Fruit fly (Drosophila melanogaster) whole organism, embryonic: ENCODE measurements around the gene cbt.
A peak's percentile ranks its signal among the peaks of the same experiment; 100 is the strongest.

Experiments
- Asciz ChIP-seq: fragments of 200-800 bp; sonication (Bioruptor generic); optimal IDR thresholded peaks from 2 replicates; lab custom pipeline; 2017; ENCODE audit warnings: missing biosample characterization, mild to moderate bottlenecking, missing genetic modification characterization, missing genetic modification reagents
- B-H1 ChIP-seq: fragments of 200-800 bp; sonication (Bioruptor generic); IDR thresholded peaks from 3 replicates; pipeline ENCODE4 v1.3.6; 2022; ENCODE audit warnings: missing biosample characterization, missing genetic modification characterization
- CG10654 ChIP-seq: fragments of 200-800 bp; sonication (Bioruptor generic); optimal IDR thresholded peaks from 2 replicates; lab custom pipeline; 2016; ENCODE audit warnings: missing biosample characterization, missing genetic modification characterization
- CG10979 ChIP-seq: fragments of 200-800 bp; sonication (Bioruptor generic); optimal IDR thresholded peaks from 2 replicates; lab custom pipeline; 2018; ENCODE audit warnings: missing biosample characterization, mild to moderate bottlenecking, missing genetic modification characterization, moderate library complexity
- CG11695 ChIP-seq: fragments of 200-800 bp; sonication (Bioruptor generic); IDR thresholded peaks from 3 replicates; pipeline ENCODE4 v1.3.6; 2022; ENCODE audit warnings: missing biosample characterization, missing genetic modification characterization
- CG13424 ChIP-seq: fragments of 200-800 bp; sonication (Bioruptor generic); optimal IDR thresholded peaks from 2 replicates; lab custom pipeline; 2019; ENCODE audit warnings: missing biosample characterization, mild to moderate bottlenecking, missing genetic modification characterization, moderate library complexity
- CG13624 ChIP-seq: fragments of 200-800 bp; sonication (Bioruptor generic); optimal IDR thresholded peaks from 2 replicates; lab custom pipeline; 2016; ENCODE audit warnings: missing biosample characterization, missing genetic modification characterization
- CG15073 ChIP-seq: fragments of 200-800 bp; sonication (Bioruptor generic); optimal IDR thresholded peaks from 2 replicates; lab custom pipeline; 2016; ENCODE audit warnings: missing biosample characterization, missing genetic modification characterization
- CG15269 ChIP-seq: fragments of 200-800 bp; sonication (Bioruptor generic); optimal IDR thresholded peaks from 2 replicates; lab custom pipeline; 2018; ENCODE audit warnings: missing biosample characterization, mild to moderate bottlenecking, missing genetic modification characterization, moderate library complexity
- CG16863 ChIP-seq: fragments of 200-800 bp; sonication (Bioruptor generic); optimal IDR thresholded peaks from 3 replicates; lab custom pipeline; 2016; ENCODE audit warnings: missing biosample characterization, missing genetic modification characterization
- CG2202 ChIP-seq: fragments of 200-800 bp; sonication (Bioruptor generic); optimal IDR thresholded peaks from 2 replicates; lab custom pipeline; 2018; ENCODE audit warnings: missing biosample characterization, mild to moderate bottlenecking, missing genetic modification characterization
- CG2875 ChIP-seq: fragments of 200-800 bp; sonication (Bioruptor generic); optimal IDR thresholded peaks from 2 replicates; lab custom pipeline; 2017; ENCODE audit warnings: missing biosample characterization, mild to moderate bottlenecking, missing genetic modification characterization, missing genetic modification reagents
- CG30020 ChIP-seq: fragments of 200-800 bp; optimal IDR thresholded peaks from 2 replicates; lab custom pipeline; 2019; ENCODE audit warnings: missing biosample characterization, mild to moderate bottlenecking, missing genetic modification characterization, moderate library complexity
- CG31441 ChIP-seq: fragments of 200-800 bp; sonication (Bioruptor generic); IDR thresholded peaks from 2 replicates; pipeline ENCODE4 v1.3.6; 2022; ENCODE audit warnings: missing biosample characterization, missing genetic modification characterization
- CG32532 ChIP-seq: fragments of 200-800 bp; sonication (Bioruptor generic); IDR thresholded peaks from 2 replicates; pipeline ENCODE4 v1.3.6; 2022; ENCODE audit warnings: missing biosample characterization, missing genetic modification characterization
- CG32767 ChIP-seq: fragments of 200-800 bp; sonication (Bioruptor generic); IDR thresholded peaks from 2 replicates; pipeline ENCODE4 v1.3.6; 2022; ENCODE audit warnings: missing biosample characterization, missing genetic modification characterization
- CG3838 ChIP-seq: fragments of 200-800 bp; sonication (Bioruptor generic); optimal IDR thresholded peaks from 3 replicates; lab custom pipeline; 2016; ENCODE audit warnings: missing biosample characterization, missing genetic modification characterization
- CG4282 ChIP-seq: fragments of 200-800 bp; sonication (Bioruptor generic); optimal IDR thresholded peaks from 2 replicates; lab custom pipeline; 2016; ENCODE audit warnings: missing biosample characterization, missing genetic modification characterization
- CG4404 ChIP-seq: fragments of 200-800 bp; sonication (Bioruptor generic); IDR thresholded peaks from 2 replicates; pipeline ENCODE4 v1.3.6; 2022; ENCODE audit warnings: missing biosample characterization, missing genetic modification characterization
- CG6813 ChIP-seq: fragments of 200-800 bp; sonication (Bioruptor generic); optimal IDR thresholded peaks from 2 replicates; lab custom pipeline; 2017; ENCODE audit warnings: missing biosample characterization, missing genetic modification characterization, mild to moderate bottlenecking, moderate library complexity, missing genetic modification reagents
- CG7839 ChIP-seq: fragments of 200-800 bp; sonication (Bioruptor generic); optimal IDR thresholded peaks from 3 replicates; lab custom pipeline; 2018; ENCODE audit warnings: missing biosample characterization, mild to moderate bottlenecking, missing genetic modification characterization, moderate library complexity
- CG8388 ChIP-seq: fragments of 200-800 bp; sonication (Bioruptor generic); optimal IDR thresholded peaks from 2 replicates; lab custom pipeline; 2019; ENCODE audit warnings: missing biosample characterization, mild to moderate bottlenecking, missing genetic modification characterization, moderate library complexity
- Chrac-16 ChIP-seq: fragments of 200-800 bp; sonication (Bioruptor generic); optimal IDR thresholded peaks from 3 replicates; lab custom pipeline; 2016; ENCODE audit warnings: missing biosample characterization, missing genetic modification characterization
- GATAe ChIP-seq: fragments of 200-800 bp; sonication (Bioruptor generic); conservative IDR thresholded peaks from 2 replicates; pipeline ENCODE4 v1.3.6; 2022; ENCODE audit warnings: missing biosample characterization, missing genetic modification characterization
- Gsc ChIP-seq: fragments of 200-800 bp; sonication (Bioruptor generic); IDR thresholded peaks from 2 replicates; pipeline ENCODE4 v1.3.6; 2022; ENCODE audit warnings: missing biosample characterization, missing genetic modification characterization
- Max ChIP-seq: fragments of 200-800 bp; sonication (Bioruptor generic); optimal IDR thresholded peaks from 2 replicates; lab custom pipeline; 2016; ENCODE audit warnings: missing biosample characterization, mild to moderate bottlenecking, missing genetic modification characterization
- Mes4 ChIP-seq: fragments of 200-800 bp; sonication (Bioruptor generic); optimal IDR thresholded peaks from 2 replicates; lab custom pipeline; 2016; ENCODE audit warnings: missing biosample characterization, missing genetic modification characterization
- Pdp1 ChIP-seq, 2 experiments: fragments of 200-800 bp; sonication (Bioruptor generic); optimal IDR thresholded peaks; 3 replicates each; lab custom pipeline; 2016; ENCODE audit warnings: missing biosample characterization in 2 of 2, missing genetic modification characterization in 2 of 2, mild to moderate bottlenecking in 1 of 2, moderate library complexity in 1 of 2
- TFAM ChIP-seq: fragments of 200-800 bp; sonication (Bioruptor generic); optimal IDR thresholded peaks from 2 replicates; lab custom pipeline; 2017; ENCODE audit warnings: missing biosample characterization, missing genetic modification characterization, inconsistent platforms
- ase ChIP-seq: fragments of 200-800 bp; sonication (Bioruptor generic); IDR thresholded peaks from 3 replicates; pipeline ENCODE4 v1.3.6; 2022; ENCODE audit warnings: missing biosample characterization, missing genetic modification characterization
- az2 ChIP-seq: fragments of 200-800 bp; sonication (Bioruptor generic); optimal IDR thresholded peaks from 3 replicates; lab custom pipeline; 2016; ENCODE audit warnings: missing biosample characterization, missing genetic modification characterization
- ewg ChIP-seq: fragments of 200-800 bp; sonication (Bioruptor generic); optimal IDR thresholded peaks from 3 replicates; lab custom pipeline; 2017; ENCODE audit warnings: mild to moderate bottlenecking, missing biosample characterization, missing genetic modification reagents, missing genetic modification characterization
- gem ChIP-seq: fragments of 200-800 bp; sonication (Bioruptor generic); optimal IDR thresholded peaks from 2 replicates; lab custom pipeline; 2019; ENCODE audit warnings: missing biosample characterization, mild to moderate bottlenecking, missing genetic modification characterization, moderate library complexity
- gt ChIP-seq: fragments of 200-800 bp; sonication (Bioruptor generic); IDR thresholded peaks from 2 replicates; pipeline ENCODE4 v1.3.6; 2022; ENCODE audit warnings: missing biosample characterization, missing genetic modification characterization
- hkb ChIP-seq, 2 experiments: fragments of 200-800 bp in 1 of 2; fragments of >200 bp in 1 of 2; sonication (Bioruptor generic) in 1 of 2; IDR thresholded peaks in 1 of 2; optimal IDR thresholded peaks in 1 of 2; 2 replicates each; pipeline versions ENCODE4 v1.3.6 to Lab custom; 2017 to 2022; ENCODE audit warnings: missing biosample characterization in 1 of 2, missing genetic modification characterization in 1 of 2
- ind ChIP-seq: fragments of 200-800 bp; sonication (Bioruptor generic); optimal IDR thresholded peaks from 3 replicates; lab custom pipeline; 2016; ENCODE audit warnings: missing biosample characterization, missing genetic modification characterization
- ken ChIP-seq: fragments of 200-800 bp; sonication (Bioruptor generic); IDR thresholded peaks from 3 replicates; pipeline ENCODE4 v1.3.6; 2022; ENCODE audit warnings: missing biosample characterization, missing genetic modification characterization
- lbe ChIP-seq: fragments of 200-800 bp; sonication (Bioruptor generic); optimal IDR thresholded peaks from 2 replicates; lab custom pipeline; 2016; ENCODE audit warnings: missing biosample characterization, mild to moderate bottlenecking, missing genetic modification characterization
- onecut ChIP-seq: fragments of 200-800 bp; sonication (Bioruptor generic); IDR thresholded peaks from 2 replicates; pipeline ENCODE4 v1.3.6; 2022; ENCODE audit warnings: missing biosample characterization, missing genetic modification characterization
- p53 ChIP-seq: fragments of 200-800 bp; sonication (Bioruptor generic); optimal IDR thresholded peaks from 2 replicates; lab custom pipeline; 2016; ENCODE audit warnings: missing biosample characterization, missing genetic modification characterization
- pho ChIP-seq: fragments of 200-800 bp; sonication (Bioruptor generic); optimal IDR thresholded peaks from 2 replicates; lab custom pipeline; 2016; ENCODE audit warnings: missing biosample characterization, missing genetic modification characterization
- pita ChIP-seq: fragments of 200-800 bp; sonication (Bioruptor generic); optimal IDR thresholded peaks from 2 replicates; lab custom pipeline; 2017; ENCODE audit warnings: missing biosample characterization, mild to moderate bottlenecking, missing genetic modification characterization
- ranshi ChIP-seq: fragments of 200-800 bp; sonication (Bioruptor generic); IDR thresholded peaks from 2 replicates; pipeline ENCODE4 v1.3.6; 2022; ENCODE audit warnings: missing biosample characterization, missing genetic modification characterization
- scrt ChIP-seq: fragments of 200-800 bp; sonication (Bioruptor generic); optimal IDR thresholded peaks from 2 replicates; lab custom pipeline; 2018; ENCODE audit warnings: missing biosample characterization, mild to moderate bottlenecking, missing genetic modification characterization, moderate library complexity
- shn ChIP-seq: fragments of 200-800 bp; sonication (Bioruptor generic); optimal IDR thresholded peaks from 3 replicates; lab custom pipeline; 2016; ENCODE audit warnings: missing biosample characterization, missing genetic modification characterization
- stc ChIP-seq: fragments of 200-800 bp; sonication (Bioruptor generic); IDR thresholded peaks from 2 replicates; pipeline ENCODE4 v1.3.6; 2022; ENCODE audit warnings: missing biosample characterization, missing genetic modification characterization
- tio ChIP-seq: fragments of 200-800 bp; sonication (Bioruptor generic); optimal IDR thresholded peaks from 2 replicates; lab custom pipeline; 2017; ENCODE audit warnings: missing biosample characterization, missing genetic modification characterization, inconsistent platforms
- ttk ChIP-seq: fragments of 200-800 bp; sonication (Bioruptor generic); IDR thresholded peaks from 2 replicates; pipeline ENCODE4 v2.1.2; 2022; ENCODE audit warnings: missing biosample characterization, missing genetic modification characterization
- zf30C ChIP-seq: fragments of 200-800 bp; sonication (Bioruptor generic); optimal IDR thresholded peaks from 3 replicates; lab custom pipeline; 2018; ENCODE audit warnings: missing biosample characterization, mild to moderate bottlenecking, missing genetic modification characterization

cbt gene

DNA sequence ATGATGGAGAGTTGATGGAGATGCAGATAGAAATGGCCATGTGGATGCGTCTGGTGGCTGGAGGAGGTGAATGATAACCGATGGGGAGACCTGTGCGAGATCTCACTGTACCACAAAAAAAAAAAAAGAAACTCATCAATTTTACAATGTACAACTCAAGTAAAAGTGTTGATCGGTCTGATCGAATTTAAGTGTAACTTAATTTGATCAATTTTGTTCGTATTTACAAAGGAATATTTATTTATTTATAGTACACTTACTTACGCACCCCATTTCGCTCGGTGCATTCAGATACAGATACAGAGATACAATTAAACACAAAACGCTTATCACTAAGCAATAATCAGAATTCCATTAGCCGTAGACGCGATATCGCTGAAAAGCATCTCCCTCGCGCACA lies 43.3 kb upstream of the cbt start (continued):
- TF ChIP-seq ase (peak; percentile 60; the same call in 2 of the 3 replicates), CG16863 (GFP tag; lab: Kevin White, UChicago) (peak; percentile 51), pho (GFP tag; lab: Kevin White, UChicago) (no peak), CG10979 (tag; lab: Kevin White, UChicago) (peak; percentile 72), lbe (GFP tag; lab: Kevin White, UChicago) (no peak), CG32532 (0 out of 2 replicates have a peak, but pooled peaks have one; percentile 23), gem (peak; percentile 78), CG13424 (tag; lab: Kevin White, UChicago) (peak; percentile 49), CG4404 (peak; percentile 53), CG13624 (GFP tag; lab: Kevin White, UChicago) (no peak), ken (GFP tag; lab: Robert Waterston, UW) (peak; percentile 45; the same call in 1 of the 3 replicates), p53 (GFP tag; lab: Kevin White, UChicago) (no peak), Max (GFP tag; lab: Kevin White, UChicago) (peak; percentile 24), CG15269 (peak; percentile 12), CG11695 (peak; percentile 51; the same call in 1 of the 3 replicates), Asciz (peak; percentile 64), CG8388 (GFP tag; lab: Kevin White, UChicago) (peak; percentile 63), CG7839 (tag; lab: Kevin White, UChicago) (peak; percentile 58), zf30C (GFP tag; lab: Kevin White, UChicago) (peak; percentile 40), CG2875 (GFP tag; lab: Kevin White, UChicago) (peak; percentile 55), pita (GFP tag; lab: Kevin White, UChicago) (no peak), tio (peak; percentile 35), ttk (peak; percentile 44; the same call in 1 of the 2 replicates), Chrac-16 (peak; percentile 52), B-H1 (GFP tag; lab: Robert Waterston, UW) (peak; percentile 50; the same call in 2 of the 3 replicates), GATAe (peak; percentile 40; the same call in 1 of the 2 replicates), CG30020 (tag; lab: Kevin White, UChicago) (no peak), CG2202 (tag; lab: Kevin White, UChicago) (peak; percentile 18), CG31441 (peak; percentile 74), ind (GFP tag; lab: Kevin White, UChicago) (peak; percentile 63), CG15073 (GFP tag; lab: Kevin White, UChicago) (no peak), CG3838 (GFP tag; lab: Kevin White, UChicago) (no peak), az2 (GFP tag; lab: Kevin White, UChicago) (peak; percentile 64), Mes4 (GFP tag; lab: Kevin White, UChicago) (no peak), stc (GFP tag; lab: Robert Waterston, UW) (0 out of 2 replicates have a peak, but pooled peaks have one; percentile 37), ewg (GFP tag; lab: Kevin White, UChicago) (no peak), onecut (GFP tag; lab: Robert Waterston, UW) (peak; percentile 22; the same call in 1 of the 2 replicates), gt (GFP tag; lab: Robert Waterston, UW) (peak; percentile 10; the same call in 1 of the 2 replicates), Pdp1 (GFP tag; optimal IDR thresholded peaks at IDR 0.05; lab: Kevin White, UChicago) (peak in 1 of 2 experiments; percentile 21), CG4282 (GFP tag; lab: Kevin White, UChicago) (no peak), Gsc (GFP tag; lab: Robert Waterston, UW) (0 out of 2 replicates have a peak, but pooled peaks have one; percentile 40), CG6813 (GFP tag; lab: Kevin White, UChicago) (peak; percentile 52), shn (GFP tag; lab: Kevin White, UChicago) (no peak), ranshi (GFP tag; lab: Robert Waterston, UW) (peak; percentile 44; the same call in 1 of the 2 replicates), CG10654 (GFP tag; lab: Kevin White, UChicago) (peak; percentile 5), hkb (optimal IDR thresholded peaks at IDR 0.05; lab: Kevin White, UChicago) (no peak), hkb (GFP tag; IDR thresholded peaks at IDR 0.05; lab: Robert Waterston, UW) (peak; percentile 56), scrt (GFP tag; lab: Kevin White, UChicago) (no peak), TFAM (no peak), CG32767 (GFP tag; lab: Robert Waterston, UW) (peak; percentile 28; the same call in 1 of the 2 replicates)
